Worm (Caenorhabditis elegans) whole organism, L4 larva: Measurements from ENCODE around the gene srx-78.
A peak's percentile ranks its signal among the peaks of the same experiment; 100 is the strongest.

Source experiments
- daf-8 ChIP-seq: fragments of 200-800 bp; sonication (Bioruptor generic); IDR thresholded peaks from 2 replicates; pipeline ENCODE4 v1.3.6; 2022; ENCODE audit warnings: missing genetic modification characterization, missing compliant biosample characterization
- hif-1 ChIP-seq, 2 experiments: sonication (generic microtip); optimal IDR thresholded peaks; 2 replicates each; lab custom pipeline; 2016 to 2017; ENCODE audit warnings: missing compliant biosample characterization in 2 of 2, missing genetic modification characterization in 2 of 2, missing genetic modification reagents in 2 of 2, missing genotype in 2 of 2, mild to moderate bottlenecking in 1 of 2
- nhr-237 ChIP-seq: sonication (generic microtip); optimal IDR thresholded peaks from 2 replicates; lab custom pipeline; 2017; ENCODE audit warnings: missing biosample characterization, missing genetic modification characterization
- nhr-25 ChIP-seq: sonication (generic microtip); optimal IDR thresholded peaks from 2 replicates; lab custom pipeline; 2017; ENCODE audit warnings: missing genetic modification characterization, mild to moderate bottlenecking, missing compliant biosample characterization, antibody characterized with exemption, moderate library complexity, borderline replicate concordance; ENCODE audit not compliant: insufficient read depth

- TF ChIP-seq hif-1 (tag; optimal IDR thresholded peaks at IDR 0.05; lab: Kevin White, UChicago) (peak in 1 of 2 experiments; percentile 21), nhr-237 (tag; lab: Kevin White, UChicago) (no peak), daf-8 (GFP tag; lab: Robert Waterston, UW) (no peak), nhr-25 (tag; lab: Kevin White, UChicago) (no peak)
These were observed 29.6 kb upstream of the srx-78 start, which contains the start of gene C25D7.9 for ce11 chrV:15065068-15065744.
